Worm (Caenorhabditis elegans): Measurements from ENCODE around the gene C18H9.5.

DNA sequence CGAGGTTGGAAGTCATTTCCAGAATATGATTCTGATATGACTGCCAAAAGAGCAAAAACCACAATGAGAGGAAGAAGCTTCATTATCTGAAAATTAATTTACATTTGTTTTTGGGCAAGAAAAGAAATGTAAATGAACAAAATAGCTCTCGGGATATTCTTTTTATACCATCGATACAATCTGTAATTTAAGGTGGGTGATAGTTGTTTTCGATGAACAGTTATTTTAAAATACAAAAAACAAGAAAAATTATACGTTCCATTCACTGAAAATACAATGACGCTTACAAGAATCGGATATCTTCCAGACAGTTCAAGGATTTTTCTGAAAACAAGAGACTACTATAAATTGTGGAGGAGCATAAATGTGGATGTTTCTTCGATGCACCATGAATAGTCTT is 49.3 kb upstream of the C18H9.5 start, which contains the start of gene ins-15:
- TF ChIP-seq elt-3 (tag; optimal IDR thresholded peaks at IDR 0.05) (no peak), snpc-4 (tag; optimal IDR thresholded peaks at IDR 0.05) (no peak)
